Worm (Caenorhabditis elegans) whole organism, L1 larva: ENCODE data around the gene K03B4.8.

Experiments used
- C04F5.9 ChIP-seq: sonication (generic microtip); optimal IDR thresholded peaks from 2 replicates; lab custom pipeline; 2016; ENCODE audit warnings: missing genetic modification characterization, missing compliant biosample characterization
- C16A3.4 ChIP-seq: fragments of 150-350 bp; optimal IDR thresholded peaks from 2 replicates; lab custom pipeline; 2014; ENCODE audit warnings: missing biosample characterization, missing genetic modification characterization
- Y116A8C.19 ChIP-seq: sonication (generic microtip); optimal IDR thresholded peaks from 2 replicates; lab custom pipeline; 2016; ENCODE audit warnings: missing compliant biosample characterization, missing genetic modification characterization, borderline replicate concordance
- alr-1 ChIP-seq: fragments of 200-800 bp; sonication (Bioruptor generic); optimal IDR thresholded peaks from 2 replicates; lab custom pipeline; 2018; ENCODE audit warnings: borderline replicate concordance, mild to moderate bottlenecking, missing genetic modification characterization, missing compliant biosample characterization
- blmp-1 ChIP-seq: fragments of 150-350 bp; optimal IDR thresholded peaks from 2 replicates; lab custom pipeline; 2014; ENCODE audit warnings: missing biosample characterization, missing genetic modification characterization
- ceh-8 ChIP-seq: fragments of 200-800 bp; sonication (Bioruptor generic); optimal IDR thresholded peaks from 2 replicates; lab custom pipeline; 2018; ENCODE audit warnings: mild to moderate bottlenecking, missing genetic modification characterization, moderate library complexity, missing compliant biosample characterization
- ceh-82 ChIP-seq, 3 experiments: fragments of 150-350 bp in 1 of 3; sonication (generic microtip) in 2 of 3; optimal IDR thresholded peaks; 2 replicates each; lab custom pipeline; 2014 to 2017; ENCODE audit warnings: missing biosample characterization in 3 of 3, missing genetic modification characterization in 3 of 3
- ceh-88 ChIP-seq: fragments of 200-800 bp; sonication (Bioruptor generic); IDR thresholded peaks from 2 replicates; pipeline ENCODE4 v1.3.6; 2022; ENCODE audit warnings: missing genetic modification characterization, missing compliant biosample characterization
- dpl-1 ChIP-seq, 3 experiments: fragments of 150-350 bp in 2 of 3; sonication (generic microtip) in 1 of 3; optimal IDR thresholded peaks; 2 replicates each; lab custom pipeline; 2014 to 2017; ENCODE audit warnings: missing biosample characterization in 3 of 3, missing genetic modification characterization in 3 of 3, missing genetic modification reagents in 3 of 3
- efl-1 ChIP-seq, 4 experiments: fragments of 150-350 bp; optimal IDR thresholded peaks in 3 of 4; peaks in 1 of 4; 1 replicate in 1 of 4; 2 replicates in 3 of 4; lab custom pipeline; 2014; ENCODE audit warnings: missing biosample characterization in 2 of 4, missing genetic modification characterization in 2 of 4, missing genetic modification reagents in 2 of 4
- efl-3 ChIP-seq: fragments of 200-800 bp; sonication (Bioruptor generic); optimal IDR thresholded peaks from 2 replicates; lab custom pipeline; 2018; ENCODE audit warnings: mild to moderate bottlenecking, missing genetic modification characterization, missing compliant biosample characterization
- egl-13 ChIP-seq: sonication (generic microtip); optimal IDR thresholded peaks from 2 replicates; lab custom pipeline; 2016; ENCODE audit warnings: missing genotype, missing genetic modification reagents, missing genetic modification characterization, missing compliant biosample characterization
- elt-2 ChIP-seq: sonication (generic microtip); optimal IDR thresholded peaks from 2 replicates; lab custom pipeline; 2016; ENCODE audit warnings: missing genetic modification characterization, mild to moderate bottlenecking, inconsistent platforms, missing compliant biosample characterization, missing genetic modification reagents
- elt-3 ChIP-seq, 6 experiments: fragments of 150-350 bp in 1 of 6; sonication (generic microtip); optimal IDR thresholded peaks; 2 replicates each; lab custom pipeline; 2017 to 2018; ENCODE audit warnings: missing biosample characterization in 6 of 6, missing genetic modification characterization in 6 of 6, inconsistent platforms in 1 of 6
- fkh-10 ChIP-seq: sonication (generic microtip); optimal IDR thresholded peaks from 2 replicates; lab custom pipeline; 2017; ENCODE audit warnings: missing biosample characterization, missing genetic modification reagents, missing genetic modification characterization
- hlh-17 ChIP-seq: fragments of 200-800 bp; sonication (Bioruptor generic); optimal IDR thresholded peaks from 2 replicates; lab custom pipeline; 2018; ENCODE audit warnings: missing genetic modification characterization, mild to moderate bottlenecking, missing compliant biosample characterization, moderate library complexity, borderline replicate concordance
- irx-1 ChIP-seq: sonication (generic microtip); optimal IDR thresholded peaks from 2 replicates; lab custom pipeline; 2016; ENCODE audit warnings: missing genetic modification characterization, missing compliant biosample characterization
- isw-1 ChIP-seq: fragments of 200-800 bp; sonication (Bioruptor generic); IDR thresholded peaks from 2 replicates; pipeline ENCODE4 v1.3.6; 2022; ENCODE audit warnings: missing genetic modification characterization, missing compliant biosample characterization
- jun-1 ChIP-seq: fragments of 150-350 bp; optimal IDR thresholded peaks from 2 replicates; lab custom pipeline; 2014; ENCODE audit warnings: missing biosample characterization, missing genetic modification reagents, missing genetic modification characterization
- lin-14 ChIP-seq: fragments of 200-800 bp; sonication (Bioruptor generic); optimal IDR thresholded peaks from 2 replicates; lab custom pipeline; 2018; ENCODE audit warnings: mild to moderate bottlenecking, missing genetic modification characterization, moderate library complexity, missing compliant biosample characterization
- lin-15B ChIP-seq: fragments of 150-350 bp; sonication (generic microtip); optimal IDR thresholded peaks from 3 replicates; lab custom pipeline; 2014; ENCODE audit warnings: missing biosample characterization, missing genetic modification characterization
- lin-35 ChIP-seq, 2 experiments: fragments of 150-350 bp; optimal IDR thresholded peaks; 2 replicates each; lab custom pipeline; 2014; ENCODE audit warnings: missing biosample characterization in 2 of 2, missing genetic modification characterization in 2 of 2, missing genetic modification reagents in 2 of 2
- mab-9 ChIP-seq: fragments of 200-800 bp; sonication (Bioruptor generic); IDR thresholded peaks from 2 replicates; pipeline ENCODE4 v1.3.6; 2022; ENCODE audit warnings: missing genetic modification reagents, missing genetic modification characterization, missing compliant biosample characterization
- mep-1 ChIP-seq: fragments of 150-350 bp; optimal IDR thresholded peaks from 2 replicates; lab custom pipeline; 2014; ENCODE audit warnings: missing biosample characterization, missing genetic modification characterization
- nhr-11 ChIP-seq: fragments of 150-350 bp; optimal IDR thresholded peaks from 2 replicates; lab custom pipeline; 2014; ENCODE audit warnings: missing biosample characterization, missing genetic modification characterization
- nhr-12 ChIP-seq: sonication (generic microtip); optimal IDR thresholded peaks from 2 replicates; lab custom pipeline; 2017; ENCODE audit warnings: missing biosample characterization, missing genetic modification characterization
- nhr-19 ChIP-seq: fragments of 200-800 bp; sonication (Bioruptor generic); conservative IDR thresholded peaks from 2 replicates; pipeline ENCODE4 v1.3.6; 2022; ENCODE audit warnings: missing genetic modification characterization, missing compliant biosample characterization
- nhr-20 ChIP-seq: sonication (generic microtip); optimal IDR thresholded peaks from 2 replicates; lab custom pipeline; 2016; ENCODE audit warnings: mild to moderate bottlenecking, missing genetic modification characterization, missing compliant biosample characterization
- nhr-237 ChIP-seq: fragments of 150-350 bp; optimal IDR thresholded peaks from 2 replicates; lab custom pipeline; 2014; ENCODE audit warnings: missing biosample characterization, missing genetic modification characterization
- nhr-28 ChIP-seq: fragments of 150-350 bp; optimal IDR thresholded peaks from 2 replicates; lab custom pipeline; 2014; ENCODE audit warnings: missing biosample characterization, missing genetic modification characterization
- nhr-47 ChIP-seq: sonication (generic microtip); optimal IDR thresholded peaks from 2 replicates; lab custom pipeline; 2016; ENCODE audit warnings: mild to moderate bottlenecking, missing genetic modification characterization, moderate library complexity, missing compliant biosample characterization
- nhr-71 ChIP-seq: sonication (generic microtip); optimal IDR thresholded peaks from 2 replicates; lab custom pipeline; 2016; ENCODE audit warnings: mild to moderate bottlenecking, missing genetic modification characterization, moderate library complexity, missing compliant biosample characterization
- nhr-77 ChIP-seq: fragments of 150-350 bp; optimal IDR thresholded peaks from 2 replicates; lab custom pipeline; 2014; ENCODE audit warnings: missing biosample characterization, missing genetic modification characterization
- nhr-85 ChIP-seq: sonication (generic microtip); peaks from one replicate; lab custom pipeline; 2016; ENCODE audit warnings: missing genetic modification characterization, inconsistent platforms, missing compliant biosample characterization
- nhr-90 ChIP-seq: sonication (generic microtip); optimal IDR thresholded peaks from 2 replicates; lab custom pipeline; 2016; ENCODE audit warnings: mild to moderate bottlenecking, missing genetic modification characterization, missing compliant biosample characterization; ENCODE audit not compliant: poor library complexity
- pag-3 ChIP-seq: sonication (generic microtip); optimal IDR thresholded peaks from 2 replicates; lab custom pipeline; 2017; ENCODE audit warnings: missing genetic modification characterization, mild to moderate bottlenecking, missing compliant biosample characterization, antibody characterized with exemption, borderline replicate concordance; ENCODE audit not compliant: insufficient read depth
- pqm-1 ChIP-seq: sonication (generic microtip); optimal IDR thresholded peaks from 3 replicates; lab custom pipeline; 2017; ENCODE audit warnings: missing biosample characterization, missing genetic modification characterization
- rnt-1 ChIP-seq: sonication (generic microtip); optimal IDR thresholded peaks from 2 replicates; lab custom pipeline; 2016; ENCODE audit warnings: mild to moderate bottlenecking, missing genetic modification characterization, moderate library complexity, missing compliant biosample characterization
- skn-1 ChIP-seq: fragments of 150-350 bp; optimal IDR thresholded peaks from 2 replicates; lab custom pipeline; 2014; ENCODE audit warnings: missing biosample characterization, missing genetic modification characterization
- snpc-4 ChIP-seq: fragments of 150-350 bp; optimal IDR thresholded peaks from 2 replicates; lab custom pipeline; 2014; ENCODE audit warnings: missing biosample characterization, missing genetic modification characterization
- sox-4 ChIP-seq: sonication (generic microtip); optimal IDR thresholded peaks from 2 replicates; lab custom pipeline; 2016; ENCODE audit warnings: missing genetic modification characterization, missing compliant biosample characterization
- tbx-2 ChIP-seq: sonication (generic microtip); optimal IDR thresholded peaks from 2 replicates; lab custom pipeline; 2016; ENCODE audit warnings: missing genetic modification characterization, missing compliant biosample characterization
- unc-62 ChIP-seq: fragments of 150-350 bp; optimal IDR thresholded peaks from 2 replicates; lab custom pipeline; 2014; ENCODE audit warnings: missing biosample characterization, missing genetic modification reagents, missing genetic modification characterization
- unc-86 ChIP-seq: sonication (generic microtip); optimal IDR thresholded peaks from 2 replicates; lab custom pipeline; 2016; ENCODE audit warnings: missing genetic modification characterization, missing compliant biosample characterization
- unc-98 ChIP-seq: fragments of 200-800 bp; sonication (Bioruptor generic); IDR thresholded peaks from 2 replicates; pipeline ENCODE4 v1.3.6; 2022; ENCODE audit warnings: missing genetic modification characterization, missing compliant biosample characterization
- xbp-1 ChIP-seq: sonication (generic microtip); optimal IDR thresholded peaks from 2 replicates; lab custom pipeline; 2016; ENCODE audit warnings: missing genetic modification characterization, missing compliant biosample characterization
- zag-1 ChIP-seq: fragments of 150-350 bp; optimal IDR thresholded peaks from 2 replicates; lab custom pipeline; 2014; ENCODE audit warnings: missing biosample characterization, missing genetic modification characterization
- ztf-11 ChIP-seq, 2 experiments: sonication (generic microtip); optimal IDR thresholded peaks; 2 replicates each; lab custom pipeline; 2016 to 2017; ENCODE audit warnings: missing genetic modification characterization in 2 of 2, missing biosample characterization in 1 of 2, missing compliant biosample characterization in 1 of 2

K03B4.8 gene

ce11 chrV:4630267-4630666 is 44.1 kb downstream of the K03B4.8 start:
- peak in 5 of 6 experiments; percentile 91 to 97 (median 96) for TF ChIP-seq elt-3 (tag; optimal IDR thresholded peaks at IDR 0.05; lab: Kevin White, UChicago)
- no peak for TF ChIP-seq xbp-1 (tag; lab: Kevin White, UChicago)
- no peak for TF ChIP-seq C04F5.9
- TF ChIP-seq lin-14 (GFP tag; lab: Kevin White, UChicago), result peak; percentile 48
- TF ChIP-seq nhr-71, result peak; percentile 17
- no peak for TF ChIP-seq lin-15B (tag; lab: Kevin White, UChicago)
- no peak for TF ChIP-seq skn-1 (tag; lab: Kevin White, UChicago)
- no peak for TF ChIP-seq hlh-17 (GFP tag; lab: Kevin White, UChicago)
- TF ChIP-seq nhr-85 (tag; lab: Kevin White, UChicago), result peak; percentile 53
- TF ChIP-seq nhr-12 (tag; lab: Kevin White, UChicago), result no peak
- TF ChIP-seq nhr-20 (tag; lab: Kevin White, UChicago), result peak; percentile 22
- no peak for TF ChIP-seq nhr-77 (tag; lab: Kevin White, UChicago)
- peak; percentile 23 for TF ChIP-seq elt-2 (tag; lab: Kevin White, UChicago)
- no peak for TF ChIP-seq pag-3
- TF ChIP-seq efl-1 (optimal IDR thresholded peaks at IDR 0.05; lab: Kevin White, UChicago), result no peak
- peak in 1 of 2 experiments; percentile 6 for TF ChIP-seq efl-1 (GFP tag; optimal IDR thresholded peaks at IDR 0.05 in 1 of 2; lab: Kevin White, UChicago)
- TF ChIP-seq blmp-1, result peak; percentile 46
- TF ChIP-seq mep-1 (tag; lab: Kevin White, UChicago), result peak; percentile 24
- TF ChIP-seq pqm-1 (tag; lab: Kevin White, UChicago), result peak; percentile 38

ce11 chrV:4628517-4628930 is 45.9 kb downstream of the K03B4.8 start, which contains the start of gene pmt-2:
Gene pmt-2, plus strand, starts transcription at chrV:4628580.
- peak; percentile 90 for TF ChIP-seq blmp-1
- no peak for TF ChIP-seq irx-1 (tag; lab: Kevin White, UChicago)
- TF ChIP-seq ceh-8 (GFP tag; lab: Kevin White, UChicago), result no peak
- TF ChIP-seq ceh-82 (tag; optimal IDR thresholded peaks at IDR 0.05; lab: Kevin White, UChicago), result peak in 1 of 3 experiments; percentile 4
- no peak for TF ChIP-seq zag-1
- TF ChIP-seq fkh-10 (GFP tag; lab: Kevin White, UChicago), result no peak
- TF ChIP-seq unc-86 (tag; lab: Kevin White, UChicago), result no peak
- TF ChIP-seq alr-1 (tag; lab: Kevin White, UChicago), result no peak
- peak in 1 of 3 experiments; percentile 9 for TF ChIP-seq dpl-1 (GFP tag; optimal IDR thresholded peaks at IDR 0.05; lab: Kevin White, UChicago)
- TF ChIP-seq nhr-71, result peak; percentile 68
- no peak for TF ChIP-seq nhr-77 (tag; lab: Kevin White, UChicago)
- TF ChIP-seq elt-2 (tag; lab: Kevin White, UChicago), result peak; percentile 17
- TF ChIP-seq lin-35 (GFP tag; optimal IDR thresholded peaks at IDR 0.05; lab: Kevin White, UChicago), result peak in 1 of 2 experiments; percentile 5
- peak; percentile 95 for TF ChIP-seq nhr-85 (tag; lab: Kevin White, UChicago)
- no peak for TF ChIP-seq nhr-28 (tag; lab: Kevin White, UChicago)
- no peak for TF ChIP-seq ztf-11 (tag; optimal IDR thresholded peaks at IDR 0.05; lab: Kevin White, UChicago)
- TF ChIP-seq elt-3 (tag; optimal IDR thresholded peaks at IDR 0.05; lab: Kevin White, UChicago), result peak; percentile 9 to 77 (median 52)
- TF ChIP-seq unc-62 (GFP tag; lab: Kevin White, UChicago), result no peak
- no peak for TF ChIP-seq mab-9
- no peak for TF ChIP-seq sox-4 (tag; lab: Kevin White, UChicago)
- TF ChIP-seq tbx-2 (tag; lab: Kevin White, UChicago), result no peak
- TF ChIP-seq lin-14 (GFP tag; lab: Kevin White, UChicago), result peak; percentile 79
- TF ChIP-seq nhr-47, result peak; percentile 31
- TF ChIP-seq nhr-19 (GFP tag; lab: Robert Waterston, UW), result no peak
- TF ChIP-seq nhr-90 (tag; lab: Kevin White, UChicago), result peak; percentile 37
- no peak for TF ChIP-seq C16A3.4 (tag; lab: Kevin White, UChicago)
- TF ChIP-seq efl-1 (optimal IDR thresholded peaks at IDR 0.05; lab: Kevin White, UChicago), result no peak
- no peak for TF ChIP-seq efl-1 (GFP tag; optimal IDR thresholded peaks at IDR 0.05 in 1 of 2; lab: Kevin White, UChicago)
- TF ChIP-seq nhr-237 (tag; lab: Kevin White, UChicago), result no peak
- TF ChIP-seq Y116A8C.19 (tag; lab: Kevin White, UChicago), result no peak
- no peak for TF ChIP-seq snpc-4
- TF ChIP-seq jun-1 (tag; lab: Kevin White, UChicago), result no peak
- no peak for TF ChIP-seq egl-13
- TF ChIP-seq isw-1 (GFP tag; lab: Robert Waterston, UW), result no peak
- TF ChIP-seq efl-3, result no peak
- peak; percentile 67 for TF ChIP-seq nhr-20 (tag; lab: Kevin White, UChicago)
- TF ChIP-seq nhr-11 (tag; lab: Kevin White, UChicago), result no peak
- TF ChIP-seq ceh-88, result no peak
- TF ChIP-seq unc-98 (GFP tag; lab: Robert Waterston, UW), result no peak
- TF ChIP-seq rnt-1 (tag; lab: Kevin White, UChicago), result peak; percentile 1
- TF ChIP-seq nhr-12 (tag; lab: Kevin White, UChicago), result no peak
- TF ChIP-seq mep-1 (tag; lab: Kevin White, UChicago), result peak; percentile 20
